Fruit fly (Drosophila melanogaster): ENCODE results near the gene CG3402.

CG3402 gene

dm6 chr3L:680258-680657 is 27.6 kb upstream of the CG3402 start, which contains the start of gene CG17129 (continued):
- TF ChIP-seq Bgb (GFP tag; IDR thresholded peaks at IDR 0.05; ENCODE audit: partially characterized antibody) (peak; percentile 95), wdn (GFP tag; IDR thresholded peaks at IDR 0.05) (no peak), sna (GFP tag; IDR thresholded peaks at IDR 0.05; ENCODE audit: partially characterized antibody) (peak; percentile 100), Dad (GFP tag; optimal IDR thresholded peaks at IDR 0.05) (peak; percentile 83), sc (optimal IDR thresholded peaks at IDR 0.05) (no peak), sc (GFP tag; optimal IDR thresholded peaks at IDR 0.05) (no peak), Sin3A (optimal IDR thresholded peaks at IDR 0.05) (peak; percentile 7), ham (GFP tag; IDR thresholded peaks at IDR 0.05) (no peak), CG6175 (GFP tag; IDR thresholded peaks at IDR 0.05) (0 out of 3 replicates have a peak, but pooled peaks have one; percentile 57), CG14710 (tag; optimal IDR thresholded peaks at IDR 0.05) (peak; percentile 87), CG4707 (GFP tag; optimal IDR thresholded peaks at IDR 0.05) (peak; percentile 30), CG15479 (GFP tag; optimal IDR thresholded peaks at IDR 0.05) (no peak), Poxn (GFP tag; IDR thresholded peaks at IDR 0.05) (no peak), CG2889 (GFP tag; IDR thresholded peaks at IDR 0.05) (no peak), sr (GFP tag; IDR thresholded peaks at IDR 0.05) (no peak), CG10274 (GFP tag; optimal IDR thresholded peaks at IDR 0.05) (no peak), CG31441 (GFP tag; IDR thresholded peaks at IDR 0.05) (peak; percentile 68; the same call in 1 of the 2 replicates), pros (GFP tag; optimal IDR thresholded peaks at IDR 0.05) (peak; percentile 45), Adf1 (GFP tag; IDR thresholded peaks at IDR 0.05) (no peak), gt (GFP tag; IDR thresholded peaks at IDR 0.05) (no peak), Elba2 (GFP tag; optimal IDR thresholded peaks at IDR 0.05) (peak; percentile 48), br (optimal IDR thresholded peaks at IDR 0.05) (no peak), Fer2 (tag; optimal IDR thresholded peaks at IDR 0.05) (peak; percentile 28), dimm (GFP tag; IDR thresholded peaks at IDR 0.05) (no peak), CG12219 (GFP tag; optimal IDR thresholded peaks at IDR 0.05) (peak; percentile 34), sisA (GFP tag; IDR thresholded peaks at IDR 0.05) (peak; percentile 81), mirr (GFP tag; optimal IDR thresholded peaks at IDR 0.05) (no peak), BEAF-32 (GFP tag; optimal IDR thresholded peaks at IDR 0.05) (peak; percentile 91), HmgZ (tag; optimal IDR thresholded peaks at IDR 0.05) (peak; percentile 81), Sry-β (GFP tag; optimal IDR thresholded peaks at IDR 0.05) (peak; percentile 66), yki (optimal IDR thresholded peaks at IDR 0.05) (no peak), Tbp (GFP tag; optimal IDR thresholded peaks at IDR 0.05) (no peak), Abd-B (GFP tag; optimal IDR thresholded peaks at IDR 0.05) (peak; percentile 76), bigmax (GFP tag; optimal IDR thresholded peaks at IDR 0.05) (no peak), CG9437 (GFP tag; optimal IDR thresholded peaks at IDR 0.05) (peak; percentile 39), CG43689 (GFP tag; IDR thresholded peaks at IDR 0.05) (no peak), dpn (GFP tag; optimal IDR thresholded peaks at IDR 0.05) (peak; percentile 85 to 86), CG17829 (tag; optimal IDR thresholded peaks at IDR 0.05) (peak; percentile 85), B-H2 (GFP tag; optimal IDR thresholded peaks at IDR 0.05) (peak; percentile 27), stc (GFP tag; IDR thresholded peaks at IDR 0.05) (peak; percentile 84), usp (GFP tag; optimal IDR thresholded peaks at IDR 0.05) (no peak), CG10209 (GFP tag; optimal IDR thresholded peaks at IDR 0.05) (peak; percentile 56), abd-A (tag; optimal IDR thresholded peaks at IDR 0.05) (no peak), CG5953 (GFP tag; IDR thresholded peaks at IDR 0.05) (no peak), Gsc (GFP tag; IDR thresholded peaks at IDR 0.05) (peak; percentile 48; the same call in 1 of the 2 replicates), CG3281 (GFP tag; optimal IDR thresholded peaks at IDR 0.05) (peak; percentile 84), CG10565 (GFP tag; optimal IDR thresholded peaks at IDR 0.05) (no peak), CG9215 (GFP tag; IDR thresholded peaks at IDR 0.05) (peak; percentile 75), hth (optimal IDR thresholded peaks at IDR 0.05) (no peak), CG18476 (GFP tag; optimal IDR thresholded peaks at IDR 0.05) (peak; percentile 43), zen2 (GFP tag; IDR thresholded peaks at IDR 0.05; ENCODE audit: partially characterized antibody) (peak; percentile 94), CG34376 (GFP tag; optimal IDR thresholded peaks at IDR 0.05) (peak; percentile 43), sqz (GFP tag; optimal IDR thresholded peaks at IDR 0.05) (no peak)

Data from whole organism, embryonic.